Worm (Caenorhabditis elegans) whole organism, L2 larva: ENCODE data around the gene nhr-45.

ENCODE experiments used
- C34F6.9 ChIP-seq: fragments of 150-350 bp; optimal IDR thresholded peaks from 2 replicates; lab custom pipeline; 2014; ENCODE audit warnings: missing biosample characterization, missing genetic modification characterization
- F13H6.1 ChIP-seq: sonication (generic microtip); optimal IDR thresholded peaks from 2 replicates; lab custom pipeline; 2016; ENCODE audit warnings: missing genetic modification characterization, missing compliant biosample characterization
- R02D3.7 ChIP-seq: fragments of 150-350 bp; optimal IDR thresholded peaks from 2 replicates; lab custom pipeline; 2014; ENCODE audit warnings: missing biosample characterization, missing genetic modification characterization
- Y55F3AM.14 ChIP-seq: fragments of 200-800 bp; sonication (Bioruptor generic); optimal IDR thresholded peaks from 2 replicates; lab custom pipeline; 2018; ENCODE audit warnings: mild to moderate bottlenecking, missing genetic modification characterization, missing compliant biosample characterization
- ZK546.5 ChIP-seq: sonication (generic microtip); optimal IDR thresholded peaks from 2 replicates; lab custom pipeline; 2017; ENCODE audit warnings: missing biosample characterization, missing genetic modification characterization
- alr-1 ChIP-seq: fragments of 150-350 bp; optimal IDR thresholded peaks from 2 replicates; lab custom pipeline; 2014; ENCODE audit warnings: missing biosample characterization, missing genetic modification characterization
- aly-2 ChIP-seq: fragments of 150-350 bp; optimal IDR thresholded peaks from 2 replicates; lab custom pipeline; 2014; ENCODE audit warnings: missing biosample characterization, missing genetic modification characterization
- ama-1 ChIP-seq: fragments of 150-350 bp; optimal IDR thresholded peaks from 2 replicates; lab custom pipeline; 2018; ENCODE audit warnings: inconsistent platforms
- blmp-1 ChIP-seq: sonication (generic microtip); optimal IDR thresholded peaks from 2 replicates; lab custom pipeline; 2017; ENCODE audit warnings: missing genetic modification characterization, mild to moderate bottlenecking, missing compliant biosample characterization, antibody characterized with exemption, moderate library complexity; ENCODE audit not compliant: insufficient read depth
- crh-2 ChIP-seq: sonication (generic microtip); optimal IDR thresholded peaks from 2 replicates; lab custom pipeline; 2017; ENCODE audit warnings: missing biosample characterization, missing genetic modification characterization
- dmd-4 ChIP-seq: sonication (generic microtip); optimal IDR thresholded peaks from 2 replicates; lab custom pipeline; 2017; ENCODE audit warnings: missing biosample characterization, missing genetic modification characterization
- elt-3 ChIP-seq: sonication (generic microtip); optimal IDR thresholded peaks from 2 replicates; lab custom pipeline; 2017; ENCODE audit warnings: missing biosample characterization, missing genetic modification characterization
- fos-1 ChIP-seq: fragments of 150-350 bp; optimal IDR thresholded peaks from 2 replicates; lab custom pipeline; 2014; ENCODE audit warnings: missing biosample characterization, missing genetic modification characterization
- gmeb-1 ChIP-seq: fragments of 150-350 bp; optimal IDR thresholded peaks from 2 replicates; lab custom pipeline; 2014; ENCODE audit warnings: missing biosample characterization, missing genetic modification characterization
- lin-11 ChIP-seq: fragments of 150-350 bp; sonication (generic microtip); optimal IDR thresholded peaks from 2 replicates; lab custom pipeline; 2014; ENCODE audit warnings: missing biosample characterization, missing genetic modification characterization, inconsistent platforms, mixed read lengths
- lin-13 ChIP-seq: fragments of 150-350 bp; optimal IDR thresholded peaks from 2 replicates; lab custom pipeline; 2014; ENCODE audit warnings: missing biosample characterization, missing genetic modification reagents, missing genetic modification characterization
- lsy-2 ChIP-seq, 2 experiments: fragments of 150-350 bp in 1 of 2; sonication (generic microtip) in 1 of 2; optimal IDR thresholded peaks; 2 replicates each; lab custom pipeline; 2014 to 2017; ENCODE audit warnings: missing biosample characterization in 2 of 2, missing genetic modification characterization in 2 of 2
- mab-5 ChIP-seq: fragments of 150-350 bp; optimal IDR thresholded peaks from 2 replicates; lab custom pipeline; 2014; ENCODE audit warnings: missing biosample characterization, missing genetic modification characterization
- mdl-1 ChIP-seq, 2 experiments: fragments of 150-350 bp in 1 of 2; sonication (generic microtip) in 1 of 2; optimal IDR thresholded peaks; 2 replicates each; lab custom pipeline; 2017; ENCODE audit warnings: missing biosample characterization in 2 of 2, missing genetic modification characterization in 2 of 2
- nhr-10 ChIP-seq: sonication (generic microtip); optimal IDR thresholded peaks from 2 replicates; lab custom pipeline; 2017; ENCODE audit warnings: missing biosample characterization, missing genetic modification characterization
- nhr-11 ChIP-seq: fragments of 150-350 bp; optimal IDR thresholded peaks from 2 replicates; lab custom pipeline; 2014; ENCODE audit warnings: missing biosample characterization, missing genetic modification characterization
- nhr-12 ChIP-seq: fragments of 150-350 bp; optimal IDR thresholded peaks from 2 replicates; lab custom pipeline; 2014; ENCODE audit warnings: missing biosample characterization, missing genetic modification characterization
- nhr-129 ChIP-seq: fragments of 150-350 bp; optimal IDR thresholded peaks from 2 replicates; lab custom pipeline; 2014; ENCODE audit warnings: missing biosample characterization, missing genetic modification characterization
- nhr-21 ChIP-seq: fragments of 150-350 bp; optimal IDR thresholded peaks from 2 replicates; lab custom pipeline; 2014; ENCODE audit warnings: missing biosample characterization, missing genetic modification characterization
- nhr-25 ChIP-seq: fragments of 150-350 bp; sonication (generic microtip); optimal IDR thresholded peaks from 3 replicates; lab custom pipeline; 2014; ENCODE audit warnings: missing biosample characterization, missing genetic modification characterization
- nhr-6 ChIP-seq: fragments of 150-350 bp; optimal IDR thresholded peaks from 2 replicates; lab custom pipeline; 2014; ENCODE audit warnings: missing biosample characterization, missing genetic modification characterization
- nhr-77 ChIP-seq: fragments of 150-350 bp; optimal IDR thresholded peaks from 2 replicates; lab custom pipeline; 2014; ENCODE audit warnings: missing biosample characterization, missing genetic modification characterization
- sem-4 ChIP-seq: fragments of 150-350 bp; optimal IDR thresholded peaks from 2 replicates; lab custom pipeline; 2014; ENCODE audit warnings: missing biosample characterization, missing genetic modification reagents, missing genetic modification characterization
- skn-1 ChIP-seq: sonication (generic microtip); optimal IDR thresholded peaks from 2 replicates; lab custom pipeline; 2017; ENCODE audit warnings: missing biosample characterization, missing genetic modification characterization
- sma-3 ChIP-seq: sonication (generic microtip); optimal IDR thresholded peaks from 2 replicates; lab custom pipeline; 2016; ENCODE audit warnings: missing genetic modification reagents, missing genetic modification characterization, missing compliant biosample characterization
- sma-9 ChIP-seq, 2 experiments: fragments of 150-350 bp in 1 of 2; sonication (generic microtip) in 1 of 2; optimal IDR thresholded peaks; 2 replicates each; lab custom pipeline; 2014 to 2016; ENCODE audit warnings: missing genetic modification characterization in 2 of 2, mild to moderate bottlenecking in 1 of 2, missing biosample characterization in 1 of 2, missing compliant biosample characterization in 1 of 2, missing genetic modification reagents in 1 of 2, moderate library complexity in 1 of 2
- snpc-4 ChIP-seq: fragments of 150-350 bp; optimal IDR thresholded peaks from 2 replicates; lab custom pipeline; 2014; ENCODE audit warnings: missing biosample characterization, missing genetic modification characterization
- unc-55 ChIP-seq: fragments of 150-350 bp; sonication (generic microtip); optimal IDR thresholded peaks from 3 replicates; lab custom pipeline; 2014; ENCODE audit warnings: missing biosample characterization, missing genetic modification reagents, missing genetic modification characterization
- unc-62 ChIP-seq: fragments of 150-350 bp; optimal IDR thresholded peaks from 2 replicates; lab custom pipeline; 2014; ENCODE audit warnings: missing biosample characterization, missing genetic modification reagents, missing genetic modification characterization
- zag-1 ChIP-seq: fragments of 150-350 bp; optimal IDR thresholded peaks from 2 replicates; lab custom pipeline; 2014; ENCODE audit warnings: missing biosample characterization, missing genetic modification characterization
- ztf-11 ChIP-seq: sonication (generic microtip); optimal IDR thresholded peaks from 2 replicates; lab custom pipeline; 2017; ENCODE audit warnings: missing biosample characterization, missing genetic modification characterization

nhr-45 gene

DNA sequence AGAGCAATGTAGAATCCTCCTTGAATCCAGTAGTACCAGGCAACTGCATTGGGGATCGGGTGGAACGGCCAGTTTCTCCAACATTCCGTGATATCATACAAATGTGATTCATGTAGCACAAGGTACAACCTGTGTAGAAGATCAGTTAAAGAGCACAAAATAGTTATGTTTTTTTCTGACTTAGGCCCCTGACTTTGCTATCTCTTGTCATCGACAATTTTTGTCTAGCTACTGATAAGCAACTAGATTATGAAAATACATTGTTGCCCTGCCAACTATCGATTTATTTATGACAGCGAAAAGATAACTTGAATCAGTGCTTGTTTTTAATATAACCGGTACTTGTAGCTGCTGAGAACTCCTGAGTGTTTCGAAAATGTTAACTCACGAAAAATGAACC, 38.2 kb upstream of the nhr-45 start:
- TF ChIP-seq elt-3 (tag; lab: Kevin White, UChicago) (no peak), snpc-4 (tag; lab: Kevin White, UChicago) (no peak), nhr-11 (tag; lab: Kevin White, UChicago) (no peak), R02D3.7 (tag; lab: Kevin White, UChicago) (no peak), fos-1 (tag; lab: Kevin White, UChicago) (peak; percentile 59), nhr-12 (no peak), lin-13 (GFP tag; lab: Kevin White, UChicago) (no peak), sma-9 (GFP tag; optimal IDR thresholded peaks at IDR 0.05; lab: Kevin White, UChicago) (peak; percentile 40), sma-9 (tag; optimal IDR thresholded peaks at IDR 0.05; lab: Kevin White, UChicago) (no peak), lin-11 (no peak), Y55F3AM.14 (GFP tag; lab: Kevin White, UChicago) (no peak)

DNA sequence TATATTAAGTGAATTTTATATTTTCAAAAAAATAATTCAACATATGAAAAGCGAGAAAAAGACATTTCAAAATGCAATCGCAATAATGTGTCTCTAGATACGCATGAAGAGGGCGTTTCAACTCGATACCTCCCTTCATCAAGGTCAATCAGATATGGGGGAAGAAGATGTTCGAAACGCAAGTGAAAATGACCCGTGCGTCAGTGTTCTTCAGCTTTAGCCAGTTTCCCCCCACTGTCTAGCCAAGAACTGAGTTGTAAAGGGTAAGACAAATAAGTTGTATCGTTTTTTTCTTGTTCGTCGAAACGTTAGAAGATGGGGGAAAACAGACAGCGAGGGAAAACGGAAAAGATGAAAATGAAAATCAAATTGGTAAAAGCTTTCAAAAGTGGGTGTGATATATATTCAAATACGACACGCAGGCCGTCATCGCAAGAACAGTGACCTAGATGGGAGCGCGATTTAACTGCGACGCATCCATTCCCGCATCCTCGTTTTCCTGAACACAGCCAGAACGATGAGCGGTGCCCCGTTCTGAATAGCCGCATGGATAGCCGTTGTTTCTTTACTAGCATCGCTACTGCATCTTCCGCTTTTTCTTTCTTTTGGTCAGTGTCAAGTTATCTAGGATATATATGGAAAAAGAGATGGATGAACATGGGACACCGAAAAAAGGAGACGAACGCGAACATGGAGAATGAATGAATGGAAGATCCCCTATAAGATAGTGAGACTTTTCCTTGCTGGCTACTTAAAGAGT, 34.7 kb upstream of the nhr-45 start:
- TF ChIP-seq aly-2 (tag; lab: Kevin White, UChicago), result no peak
- peak; percentile 41 for TF ChIP-seq nhr-25 (tag; lab: Kevin White, UChicago)

DNA sequence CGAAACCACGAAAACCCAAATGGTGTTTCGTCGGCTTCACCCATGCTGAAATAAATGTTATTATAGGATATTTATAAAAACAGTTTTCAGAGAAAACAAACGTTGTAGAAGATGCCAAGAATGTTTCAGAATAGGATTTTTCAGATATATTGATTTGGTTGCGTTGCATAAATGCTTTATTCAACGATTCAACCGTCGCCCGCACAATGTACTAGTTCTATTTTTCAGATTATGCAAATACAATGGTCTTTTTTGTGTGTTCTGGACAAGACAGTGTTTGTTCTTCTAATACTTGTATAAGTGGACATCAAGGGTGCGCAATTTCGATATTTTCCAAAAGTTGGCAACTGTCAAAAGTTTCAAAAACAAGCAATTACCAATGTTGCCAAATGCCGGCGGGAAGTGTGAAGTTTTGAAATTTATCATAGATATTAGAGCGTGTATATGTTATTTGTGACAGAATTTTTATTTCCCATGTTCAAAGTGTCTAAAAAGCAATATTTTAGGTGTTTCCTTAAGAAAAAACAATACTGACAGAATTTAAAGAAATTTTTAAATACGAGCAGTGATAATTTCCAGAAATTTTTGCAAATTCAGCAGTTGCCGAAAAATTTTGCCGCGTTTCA, 31.1 kb upstream of the nhr-45 start, which contains the start of gene K02G10.5:
TSS of gene K02G10.5 (minus strand) at position 51 of the 626 bp plus-strand sequence.
- TF ChIP-seq zag-1 (tag; lab: Kevin White, UChicago) (no peak), ZK546.5 (no peak), lin-13 (GFP tag; lab: Kevin White, UChicago) (no peak), sem-4 (no peak), ztf-11 (tag; lab: Kevin White, UChicago) (no peak)

DNA sequence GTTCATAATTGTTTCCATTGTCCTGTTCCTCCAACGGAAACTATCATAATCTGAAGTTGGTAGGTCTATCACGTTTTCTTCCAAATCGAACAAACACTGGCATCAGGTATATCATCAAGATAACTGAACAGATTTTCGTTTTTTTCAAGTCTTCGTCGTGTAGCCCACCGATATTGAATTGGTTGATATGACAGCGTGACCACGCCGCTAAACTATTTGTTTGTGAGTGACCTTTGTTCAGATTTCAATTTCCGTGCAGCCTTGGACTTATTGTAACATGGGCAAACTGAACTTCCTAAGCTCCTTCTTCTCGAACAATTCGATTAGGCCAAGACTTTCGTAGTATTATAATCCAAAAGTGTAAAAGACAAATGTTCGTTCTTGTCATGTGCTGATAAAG, 25.5 kb upstream of the nhr-45 start:
- TF ChIP-seq nhr-10 (tag; lab: Kevin White, UChicago) (no peak), blmp-1 (tag; lab: Kevin White, UChicago) (no peak), sma-3 (GFP tag; lab: Kevin White, UChicago) (no peak), ZK546.5 (no peak), nhr-6 (tag; lab: Kevin White, UChicago) (no peak), sma-9 (GFP tag; optimal IDR thresholded peaks at IDR 0.05; lab: Kevin White, UChicago) (no peak), sma-9 (tag; optimal IDR thresholded peaks at IDR 0.05; lab: Kevin White, UChicago) (no peak), nhr-21 (tag; lab: Kevin White, UChicago) (no peak), skn-1 (tag; lab: Kevin White, UChicago) (no peak), C34F6.9 (tag; lab: Kevin White, UChicago) (no peak)
- TF ChIP-seq, all 48 proteins: peak for 0

DNA sequence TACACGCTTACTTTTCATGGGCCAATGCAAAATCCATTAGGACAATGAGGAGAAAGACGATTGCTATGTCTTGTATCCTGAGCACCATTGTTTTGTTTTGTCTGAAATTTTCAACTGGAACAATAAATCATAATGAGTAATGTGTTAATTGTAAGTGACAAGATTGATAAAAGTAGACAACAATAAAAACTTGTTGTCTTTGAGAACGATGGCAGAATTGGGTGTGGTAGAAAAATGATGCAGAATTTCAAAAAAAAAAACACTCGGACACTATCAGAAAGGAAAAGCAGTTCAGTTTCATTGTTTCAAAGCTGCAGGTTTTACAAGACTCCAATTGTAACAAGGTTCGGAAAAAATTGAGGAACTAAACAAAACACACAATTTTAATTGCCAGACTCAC, 22.5 kb upstream of the nhr-45 start, which contains the start of gene K02G10.15:
TSS of gene K02G10.15 (minus strand) at position 101 of the 400 bp plus-strand sequence.
- TF ChIP-seq unc-55 (GFP tag; lab: Kevin White, UChicago), result no peak
- TF ChIP-seq lsy-2 (tag; optimal IDR thresholded peaks at IDR 0.05; lab: Kevin White, UChicago), result no peak
- TF ChIP-seq gmeb-1 (tag; lab: Kevin White, UChicago), result no peak
- no peak for TF ChIP-seq nhr-11 (tag; lab: Kevin White, UChicago)

DNA sequence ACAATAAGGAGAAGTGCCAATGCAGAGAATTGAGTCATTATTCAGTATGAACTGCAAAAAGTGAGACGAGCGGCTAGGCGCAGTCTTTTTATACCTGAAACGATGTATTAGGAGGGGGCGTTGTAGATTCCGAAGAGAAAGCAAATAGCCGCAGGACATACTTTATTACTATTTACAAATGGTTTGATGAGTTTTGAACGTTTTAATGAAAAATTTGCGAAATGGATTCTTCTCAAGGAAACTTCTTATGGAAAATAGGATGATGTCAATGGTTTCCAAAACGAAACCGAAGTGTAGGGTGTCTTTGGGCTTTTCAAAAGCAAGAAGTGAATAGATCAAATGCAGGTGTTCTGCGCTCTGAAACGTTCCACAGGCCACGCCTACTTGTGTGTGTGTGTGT, 17.9 kb upstream of the nhr-45 start, which contains the start of gene flp-11:
TSS of gene flp-11 (minus strand) at position 101 of the 400 bp plus-strand sequence.
- no peak for TF ChIP-seq dmd-4 (tag; lab: Kevin White, UChicago)

DNA sequence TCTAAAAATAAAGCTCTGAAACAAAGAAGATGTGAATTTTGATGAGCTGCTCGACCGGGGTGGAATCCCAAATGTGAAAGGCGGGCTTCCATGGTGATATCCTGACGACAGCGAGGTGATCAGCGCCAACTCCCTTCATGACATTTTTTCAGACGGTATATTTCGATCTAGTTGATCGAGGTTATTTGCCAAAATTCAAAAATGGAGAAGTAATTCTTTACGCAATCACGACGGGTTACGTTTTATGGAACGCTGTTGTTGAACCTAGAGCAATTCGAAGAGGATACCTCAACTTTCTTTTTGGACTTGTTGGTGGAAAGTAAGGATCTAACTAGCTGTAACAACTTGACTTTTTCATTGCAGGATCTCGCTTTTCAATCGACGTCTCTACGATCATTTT, 16.6 kb upstream of the nhr-45 start:
- no peak for TF ChIP-seq crh-2 (tag; lab: Kevin White, UChicago)
- TF ChIP-seq F13H6.1 (tag; lab: Kevin White, UChicago), result no peak
- no peak for TF ChIP-seq blmp-1 (tag; lab: Kevin White, UChicago)
- no peak for TF ChIP-seq snpc-4 (tag; lab: Kevin White, UChicago)
- no peak for TF ChIP-seq nhr-6 (tag; lab: Kevin White, UChicago)
- no peak for TF ChIP-seq sem-4
- TF ChIP-seq unc-62 (GFP tag; lab: Kevin White, UChicago), result no peak
- TF ChIP-seq skn-1 (tag; lab: Kevin White, UChicago), result no peak
- TF ChIP-seq alr-1 (tag; lab: Kevin White, UChicago), result no peak
- no peak for TF ChIP-seq lin-11
- TF ChIP-seq R02D3.7 (tag; lab: Kevin White, UChicago), result no peak
- TF ChIP-seq mdl-1 (tag; optimal IDR thresholded peaks at IDR 0.05; lab: Kevin White, UChicago), result no peak
- no peak for TF ChIP-seq mab-5
- TF ChIP-seq fos-1 (tag; lab: Kevin White, UChicago), result no peak
- TF ChIP-seq nhr-129 (tag; lab: Kevin White, UChicago), result no peak
- no peak for TF ChIP-seq nhr-77
- no peak for TF ChIP-seq lsy-2 (tag; optimal IDR thresholded peaks at IDR 0.05; lab: Kevin White, UChicago)
- no peak for TF ChIP-seq ama-1
